Worm (Caenorhabditis elegans): Measurements from ENCODE around the gene pole-4.

The pole-4 gene

ce11 chrII:14919148-14919755, 49.9 kb downstream of the pole-4 start, which contains the start of gene pde-3:
Gene pde-3 (plus strand): TSS chrII:14919705.
- no peak for TF ChIP-seq efl-1 (optimal IDR thresholded peaks at IDR 0.05)
- peak in 1 of 2 experiments; percentile 65 for TF ChIP-seq efl-1 (GFP tag; optimal IDR thresholded peaks at IDR 0.05 in 1 of 2)
- no peak for TF ChIP-seq lin-15B (tag; optimal IDR thresholded peaks at IDR 0.05)
- TF ChIP-seq nhr-85 (tag), result peak; percentile 25

Data from whole organism, L1 larva.